Worm (Caenorhabditis elegans): ENCODE measurements around the gene ribo-1.

- TF ChIP-seq Y5F2A.4 (GFP tag; optimal IDR thresholded peaks at IDR 0.05) (no peak), saeg-2 (GFP tag; IDR thresholded peaks at IDR 0.05) (no peak), ama-1 (optimal IDR thresholded peaks at IDR 0.05) (no peak), aly-2 (tag; optimal IDR thresholded peaks at IDR 0.05) (no peak), ceh-82 (tag; optimal IDR thresholded peaks at IDR 0.05) (no peak), fkh-10 (GFP tag; optimal IDR thresholded peaks at IDR 0.05) (no peak), zag-1 (tag; optimal IDR thresholded peaks at IDR 0.05) (no peak), fos-1 (tag; optimal IDR thresholded peaks at IDR 0.05) (no peak)
Observed at ce11 chrIV:6920063-6920462, 9.6 kb downstream of the ribo-1 start, which contains the start of gene T22D1.18.

Measured in whole organism, L4 larva.